Worm (Caenorhabditis elegans) whole organism, early embryonic: Measurements from ENCODE around the gene skr-4.
A peak's percentile ranks its signal among the peaks of the same experiment; 100 is the strongest.
"Not testable (repeated sequence)": the region's sequence is repeated elsewhere in the genome, so short reads cannot be mapped to it uniquely, and the experiment has no call there.

Experiments used
- B0310.2 ChIP-seq: sonication (generic microtip); optimal IDR thresholded peaks from 2 replicates; lab custom pipeline; 2016; ENCODE audit warnings: mild to moderate bottlenecking, missing genetic modification characterization, missing compliant biosample characterization
- F13C5.2 ChIP-seq: sonication (generic microtip); optimal IDR thresholded peaks from 2 replicates; lab custom pipeline; 2017; ENCODE audit warnings: mild to moderate bottlenecking, missing genetic modification characterization, inconsistent platforms, missing compliant biosample characterization
- aly-1 ChIP-seq: sonication (generic microtip); optimal IDR thresholded peaks from 2 replicates; lab custom pipeline; 2016; ENCODE audit warnings: missing genetic modification characterization, missing compliant biosample characterization
- ama-1 ChIP-seq: fragments of 150-350 bp; optimal IDR thresholded peaks from 2 replicates; lab custom pipeline; 2014
- ceh-13 ChIP-seq: fragments of 200-800 bp; sonication (Bioruptor generic); optimal IDR thresholded peaks from 2 replicates; lab custom pipeline; 2018; ENCODE audit warnings: mild to moderate bottlenecking, missing genetic modification characterization, missing compliant biosample characterization
- ceh-36 ChIP-seq: sonication (generic microtip); optimal IDR thresholded peaks from 2 replicates; lab custom pipeline; 2016; ENCODE audit warnings: missing genetic modification characterization, inconsistent platforms, missing compliant biosample characterization
- ets-7 ChIP-seq: sonication (generic microtip); optimal IDR thresholded peaks from 2 replicates; lab custom pipeline; 2016; ENCODE audit warnings: missing genotype, missing genetic modification characterization, missing compliant biosample characterization
- flt-1 ChIP-seq: fragments of 200-800 bp; sonication (Bioruptor generic); IDR thresholded peaks from 2 replicates; pipeline ENCODE4 v1.3.6; 2022; ENCODE audit warnings: missing genetic modification characterization, missing compliant biosample characterization
- hmbx-1 ChIP-seq: sonication (generic microtip); optimal IDR thresholded peaks from 2 replicates; lab custom pipeline; 2016; ENCODE audit warnings: mild to moderate bottlenecking, missing genetic modification characterization, missing compliant biosample characterization
- hmg-4 ChIP-seq: fragments of 200-800 bp; sonication (Bioruptor generic); optimal IDR thresholded peaks from 2 replicates; lab custom pipeline; 2018; ENCODE audit warnings: mild to moderate bottlenecking, missing genetic modification characterization, missing compliant biosample characterization
- hnd-1 ChIP-seq: sonication (generic microtip); optimal IDR thresholded peaks from 2 replicates; lab custom pipeline; 2016; ENCODE audit warnings: missing genetic modification characterization, missing compliant biosample characterization
- pes-1 ChIP-seq: fragments of 200-800 bp; sonication (Bioruptor generic); IDR thresholded peaks from 2 replicates; pipeline ENCODE4 v1.3.6; 2022; ENCODE audit warnings: missing genetic modification reagents, missing genetic modification characterization, missing compliant biosample characterization
- scrt-1 ChIP-seq: fragments of 200-800 bp; sonication (Bioruptor generic); IDR thresholded peaks from 2 replicates; pipeline ENCODE4 v1.3.6; 2022; ENCODE audit warnings: missing genetic modification characterization, missing compliant biosample characterization
- sea-1 ChIP-seq: fragments of 200-800 bp; sonication (Bioruptor generic); conservative IDR thresholded peaks from 2 replicates; pipeline ENCODE4 v1.3.6; 2022; ENCODE audit warnings: missing genetic modification characterization, missing compliant biosample characterization
- tbx-37 ChIP-seq: fragments of 200-800 bp; sonication (Bioruptor generic); conservative IDR thresholded peaks from 2 replicates; pipeline ENCODE4 v1.3.6; 2022; ENCODE audit warnings: missing genetic modification reagents, missing genetic modification characterization, missing compliant biosample characterization
- tra-4 ChIP-seq: sonication (generic microtip); optimal IDR thresholded peaks from 2 replicates; lab custom pipeline; 2017; ENCODE audit warnings: missing genetic modification characterization, missing compliant biosample characterization

skr-4 gene

DNA sequence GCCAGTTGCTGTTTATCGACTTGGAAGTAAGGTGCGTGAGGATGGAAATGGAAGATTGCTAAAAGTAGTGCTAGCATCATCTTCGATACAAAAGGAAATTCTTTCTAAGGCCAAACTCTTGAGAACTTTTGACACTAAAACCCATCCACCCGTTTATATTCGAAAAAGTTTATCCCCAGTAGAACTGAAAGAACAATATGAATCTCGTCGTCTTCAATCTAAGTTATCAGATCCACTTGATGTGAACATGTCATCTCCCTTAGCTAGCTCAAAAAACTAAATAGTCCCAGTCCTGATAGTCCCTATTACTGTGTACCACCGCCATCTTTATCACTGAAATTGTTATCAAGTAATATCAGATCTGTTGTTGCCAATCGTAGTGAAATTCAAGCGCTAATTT, 12.9 kb downstream of the skr-4 start:
- no peak for TF ChIP-seq ets-7
- no peak for TF ChIP-seq ceh-13 (GFP tag; lab: Kevin White, UChicago)
- no peak for TF ChIP-seq hmbx-1 (tag; lab: Kevin White, UChicago)
- no peak for TF ChIP-seq hnd-1
- no peak for TF ChIP-seq tbx-37
- no peak for TF ChIP-seq aly-1
- TF ChIP-seq flt-1 (GFP tag; lab: Robert Waterston, UW): no peak
- no peak for TF ChIP-seq ceh-36
- no peak for TF ChIP-seq ama-1
- TF ChIP-seq B0310.2 (tag; lab: Kevin White, UChicago): no peak
- TF ChIP-seq sea-1 (GFP tag; lab: Robert Waterston, UW): no peak
- no peak for TF ChIP-seq F13C5.2 (tag; lab: Kevin White, UChicago)
- TF ChIP-seq hmg-4 (GFP tag; lab: Kevin White, UChicago): no peak
- no peak for TF ChIP-seq tra-4 (tag; lab: Kevin White, UChicago)
- TF ChIP-seq pes-1 (GFP tag; lab: Robert Waterston, UW): no peak

DNA sequence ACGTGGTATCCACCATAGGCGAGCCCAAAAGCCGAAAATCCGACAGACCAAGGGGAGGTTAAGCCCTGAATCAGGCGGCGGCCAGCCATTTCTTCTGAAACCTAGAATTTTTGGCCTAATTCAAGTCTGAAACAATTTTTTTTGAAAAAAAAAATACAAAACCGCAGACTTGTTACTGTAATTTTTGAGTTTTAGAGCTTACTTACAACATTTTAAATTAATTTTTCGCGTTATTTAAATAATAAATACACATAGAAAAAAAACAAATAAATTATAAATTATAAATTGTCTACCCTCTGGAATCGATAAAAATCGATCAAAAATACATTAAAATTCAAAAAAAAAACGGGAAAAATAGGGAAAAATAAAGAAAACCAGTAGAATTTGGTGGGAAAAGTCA, 22.5 kb downstream of the skr-4 start, which contains the start of gene dhs-24:
dhs-24 (minus strand) TSS at position 101 of the 400 bp plus-strand sequence.
- TF ChIP-seq tbx-37 (no peak), hmg-4 (GFP tag; lab: Kevin White, UChicago) (no peak), hnd-1 (no peak), flt-1 (GFP tag; lab: Robert Waterston, UW) (no peak), sea-1 (GFP tag; lab: Robert Waterston, UW) (no peak), tra-4 (tag; lab: Kevin White, UChicago) (no peak), B0310.2 (tag; lab: Kevin White, UChicago) (no peak), scrt-1 (GFP tag; lab: Robert Waterston, UW) (no peak), ama-1 (no peak), pes-1 (GFP tag; lab: Robert Waterston, UW) (no peak), ets-7 (no peak), F13C5.2 (tag; lab: Kevin White, UChicago) (no peak), ceh-36 (no peak), hmbx-1 (tag; lab: Kevin White, UChicago) (no peak), ceh-13 (GFP tag; lab: Kevin White, UChicago) (no peak), aly-1 (no peak)

DNA sequence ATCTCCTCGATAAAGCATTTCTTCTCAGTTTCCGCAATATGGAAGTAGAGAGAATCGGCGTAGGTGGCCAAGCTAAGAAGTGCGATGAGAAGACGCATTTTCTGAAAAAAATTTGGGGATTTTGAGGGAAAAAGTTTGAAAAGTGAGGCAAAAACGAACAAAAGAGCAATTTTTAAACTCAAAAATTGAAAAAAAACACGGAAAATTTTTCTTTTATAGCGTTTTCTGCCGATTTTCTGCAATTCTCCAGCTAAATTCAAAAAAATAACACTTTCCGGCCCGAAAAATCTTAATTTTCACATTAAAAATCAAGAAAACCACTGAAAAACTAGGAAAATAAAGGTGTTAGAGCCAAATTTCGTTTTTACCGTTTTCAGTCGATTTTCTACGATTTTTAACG, 25.0 kb downstream of the skr-4 start, which contains the start of gene tmed-4:
tmed-4 (minus strand) TSS at position 101 of the 400 bp plus-strand sequence.
- not testable (repeated sequence) for TF ChIP-seq hnd-1; tra-4 (tag; lab: Kevin White, UChicago); flt-1 (GFP tag; lab: Robert Waterston, UW)

DNA sequence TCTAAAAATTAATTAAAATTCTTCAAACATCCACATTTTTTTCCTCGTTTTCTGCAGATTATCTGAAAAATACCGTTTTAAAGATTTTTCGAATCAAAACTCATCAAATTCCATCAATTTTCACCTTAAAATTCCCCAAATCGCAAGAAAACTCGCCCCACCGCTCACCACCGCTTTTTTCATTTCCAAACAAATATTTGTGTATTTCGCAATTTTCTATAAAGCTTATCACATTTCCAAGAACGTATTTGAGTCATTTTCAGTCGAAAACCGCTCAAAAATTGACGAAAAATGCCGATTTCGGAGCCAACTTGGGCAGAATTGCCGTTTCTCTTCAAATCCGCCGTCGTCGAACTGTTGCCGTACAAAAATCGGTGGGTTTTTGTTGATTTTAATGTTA, 25.7 kb downstream of the skr-4 start, which contains the start of gene Y60A3A.8:
Y60A3A.8 (plus strand) TSS at position 258 of the 400 bp plus-strand sequence.
- not testable (repeated sequence) for TF ChIP-seq B0310.2 (tag; lab: Kevin White, UChicago); tra-4 (tag; lab: Kevin White, UChicago); pes-1 (GFP tag; lab: Robert Waterston, UW)

DNA sequence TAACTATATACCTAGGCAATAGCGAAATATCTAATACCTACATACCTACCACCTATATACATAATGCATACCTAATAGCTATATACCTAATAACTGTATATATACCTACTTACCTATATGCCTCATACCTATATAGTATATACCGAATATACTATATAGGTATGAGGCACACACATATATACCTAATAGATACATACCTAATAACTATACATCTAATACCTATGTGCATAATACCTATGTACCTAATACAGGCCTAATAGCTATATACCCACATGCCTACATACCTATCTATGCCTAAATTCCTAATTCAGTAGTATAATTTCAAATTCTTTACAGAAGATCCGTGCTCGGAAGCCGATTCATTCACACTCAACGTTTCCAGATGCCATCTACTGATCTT, 30.5 kb downstream of the skr-4 start:
- TF ChIP-seq sea-1 (GFP tag; lab: Robert Waterston, UW) (no peak), ama-1 (no peak)

DNA sequence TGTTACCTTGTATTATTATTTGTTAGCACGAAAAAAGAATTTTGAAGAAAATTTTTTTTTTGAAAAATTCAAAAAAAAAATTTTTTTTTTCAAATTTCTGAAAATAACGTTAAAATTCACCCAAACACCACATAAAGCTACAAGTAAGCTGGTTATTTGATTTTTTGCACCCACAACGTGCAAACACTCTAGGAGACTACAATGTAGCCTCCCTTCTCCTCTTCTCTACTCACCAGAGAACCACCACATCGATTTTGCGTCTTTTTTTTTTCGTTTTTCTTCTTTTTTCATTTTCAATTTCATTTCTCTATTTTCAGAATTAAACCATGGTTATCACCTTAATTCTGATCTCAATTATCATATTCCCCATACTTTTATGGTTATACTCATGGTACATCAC, 31.1 kb downstream of the skr-4 start, which contains the start of gene abhd-3.1:
abhd-3.1 (plus strand) TSS at position 318 of the 400 bp plus-strand sequence.
- TF ChIP-seq hmbx-1 (tag; lab: Kevin White, UChicago): no peak
- TF ChIP-seq sea-1 (GFP tag; lab: Robert Waterston, UW): no peak
- no peak for TF ChIP-seq hnd-1
- no peak for TF ChIP-seq hmg-4 (GFP tag; lab: Kevin White, UChicago)
- TF ChIP-seq scrt-1 (GFP tag; lab: Robert Waterston, UW): no peak
- no peak for TF ChIP-seq aly-1
- TF ChIP-seq pes-1 (GFP tag; lab: Robert Waterston, UW): no peak
- TF ChIP-seq B0310.2 (tag; lab: Kevin White, UChicago): no peak
- TF ChIP-seq ceh-13 (GFP tag; lab: Kevin White, UChicago): no peak
- no peak for TF ChIP-seq ets-7
- TF ChIP-seq F13C5.2 (tag; lab: Kevin White, UChicago): no peak
- no peak for TF ChIP-seq ama-1

DNA sequence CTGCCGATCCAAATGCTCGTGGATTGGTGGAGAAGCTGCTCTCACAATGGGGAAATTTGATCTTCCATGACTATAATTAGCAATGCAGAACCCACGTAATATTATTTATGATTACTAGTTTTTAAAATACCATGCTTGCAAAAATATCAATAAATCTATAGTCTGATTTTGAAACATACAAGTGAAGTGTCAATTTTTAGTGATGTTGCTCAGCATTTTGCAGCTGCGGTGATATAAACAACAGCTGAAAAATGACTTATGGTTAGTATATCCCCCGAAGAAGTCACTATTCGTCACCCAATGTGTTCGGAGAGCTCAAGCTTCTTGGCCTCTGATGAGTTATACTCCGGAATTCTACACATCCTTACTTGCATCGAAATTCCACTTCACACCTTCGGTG, 34.7 kb downstream of the skr-4 start, which contains the start of gene srh-172:
srh-172 (plus strand) TSS at position 301 of the 400 bp plus-strand sequence.
- TF ChIP-seq ama-1 (no peak), B0310.2 (tag; lab: Kevin White, UChicago) (no peak)

DNA sequence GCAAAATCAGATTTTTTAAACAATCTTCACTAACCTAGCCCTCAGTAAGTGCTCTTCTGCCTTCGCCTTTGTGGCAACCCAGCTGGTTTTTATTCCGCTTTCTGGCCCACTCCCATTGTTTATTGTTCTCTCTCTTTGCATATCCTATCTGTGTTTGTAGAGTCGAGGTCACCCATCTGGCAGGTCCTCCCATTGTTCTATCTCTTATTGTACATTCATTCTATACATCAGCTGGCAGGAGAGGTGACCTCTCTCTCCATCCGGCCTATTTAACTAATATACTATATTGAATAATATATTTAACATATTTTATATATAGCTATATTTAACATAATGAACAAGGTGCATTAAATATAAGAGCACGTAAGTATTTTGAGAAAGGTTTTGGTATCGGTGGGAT, 37.9 kb downstream of the skr-4 start:
- TF ChIP-seq tbx-37 (no peak), hmg-4 (GFP tag; lab: Kevin White, UChicago) (peak; percentile 13)

DNA sequence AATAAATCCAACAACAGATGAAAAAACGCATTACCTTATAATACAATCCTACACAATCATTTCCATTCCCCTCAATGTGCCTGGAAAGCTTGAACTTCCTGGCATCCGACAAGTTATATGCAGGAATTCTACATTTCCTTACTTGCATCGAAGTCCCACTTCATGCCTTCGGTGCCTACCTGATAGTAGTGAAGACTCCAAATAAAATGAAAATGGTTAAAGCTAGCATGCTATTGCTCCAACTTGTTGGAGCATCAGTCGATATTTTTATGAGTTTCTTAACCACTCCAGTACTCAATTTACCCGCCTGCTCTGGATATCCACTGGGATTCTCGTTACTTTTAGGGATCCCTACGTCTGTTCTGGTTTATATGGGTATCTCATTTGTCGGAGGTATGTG, 41.6 kb downstream of the skr-4 start, which contains the start of gene srh-171:
srh-171 (plus strand) TSS at position 75 of the 400 bp plus-strand sequence.
- TF ChIP-seq B0310.2 (tag; lab: Kevin White, UChicago): no peak
- peak; percentile 78 for TF ChIP-seq ama-1
